Worm (Caenorhabditis elegans): ENCODE data around the gene F40G9.9.

DNA sequence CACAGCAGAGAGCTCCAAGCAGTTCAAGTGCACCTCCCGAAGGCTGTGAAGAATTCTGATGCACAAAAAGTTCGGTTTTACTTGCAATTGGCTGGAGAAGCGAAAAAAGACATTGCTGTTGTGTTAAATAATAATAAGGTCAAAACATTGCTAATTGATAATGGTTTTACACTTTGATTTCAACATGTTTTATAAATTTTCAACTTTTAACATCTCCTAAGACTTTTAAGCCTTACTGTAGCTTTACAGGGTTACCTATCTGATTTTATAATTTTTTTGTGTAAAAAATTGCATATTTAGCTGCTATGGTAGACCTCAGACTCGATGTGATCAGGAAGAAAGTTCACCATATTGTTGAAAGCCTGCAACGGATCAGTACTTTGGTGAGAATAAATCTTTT, 37.3 kb downstream of the F40G9.9 start, which contains the start of gene pals-25:
- TF ChIP-seq aptf-2 (GFP tag; conservative IDR thresholded peaks at IDR 0.05) (no peak), egl-18 (GFP tag; IDR thresholded peaks at IDR 0.05) (no peak), let-607 (tag; optimal IDR thresholded peaks at IDR 0.05) (no peak), C17E4.6 (GFP tag; IDR thresholded peaks at IDR 0.05) (no peak), ama-1 (optimal IDR thresholded peaks at IDR 0.05) (no peak), ama-1 (GFP tag; optimal IDR thresholded peaks at IDR 0.05) (no peak), him-1 (tag; optimal IDR thresholded peaks at IDR 0.05) (no peak), lin-35 (GFP tag; optimal IDR thresholded peaks at IDR 0.05) (no peak), aptf-3 (GFP tag; IDR thresholded peaks at IDR 0.05) (no peak), sea-2 (GFP tag; IDR thresholded peaks at IDR 0.05) (no peak), unc-62 (GFP tag; optimal IDR thresholded peaks at IDR 0.05) (no peak)
